Worm (Caenorhabditis elegans): ENCODE results near the gene F43C11.3.

Gene F43C11.3

DNA sequence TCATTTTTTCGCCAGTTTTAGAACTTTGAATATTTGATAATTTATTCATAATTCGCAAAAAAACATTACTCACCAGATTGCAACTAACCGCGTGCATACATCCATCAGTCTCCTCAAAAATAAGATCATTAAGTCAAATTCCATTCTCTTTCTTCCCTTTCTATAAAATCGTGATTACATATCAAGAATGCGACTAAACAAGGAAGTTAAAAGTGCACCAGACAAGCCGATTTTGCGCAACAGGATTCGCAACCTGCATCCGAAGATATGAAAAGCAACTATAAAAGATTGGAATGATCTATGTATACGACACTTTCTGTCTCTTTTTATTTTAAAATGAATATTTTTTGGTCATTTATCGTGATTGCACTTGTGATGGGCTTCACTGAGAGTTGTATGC is 15.8 kb downstream of the F43C11.3 start, which contains the start of gene hpo-25:
TSS of gene hpo-25 (plus strand) at position 301 of the 400 bp plus-strand sequence.
- TF ChIP-seq hpl-2 (GFP tag; optimal IDR thresholded peaks at IDR 0.05) = no peak
- TF ChIP-seq jun-1 (tag; optimal IDR thresholded peaks at IDR 0.05) = no peak
- TF ChIP-seq zip-4 (GFP tag; optimal IDR thresholded peaks at IDR 0.05) = no peak
- no peak for TF ChIP-seq ceh-82 (tag; optimal IDR thresholded peaks at IDR 0.05)
- TF ChIP-seq Y116A8C.19 (tag; optimal IDR thresholded peaks at IDR 0.05; ENCODE audit: borderline replicate concordance) = no peak
- no peak for TF ChIP-seq ztf-4 (tag; optimal IDR thresholded peaks at IDR 0.05)
- no peak for TF ChIP-seq hlh-17 (GFP tag; optimal IDR thresholded peaks at IDR 0.05; ENCODE audit: borderline replicate concordance)
- TF ChIP-seq alr-1 (tag; optimal IDR thresholded peaks at IDR 0.05; ENCODE audit: borderline replicate concordance) = no peak
- TF ChIP-seq pax-3 (tag; optimal IDR thresholded peaks at IDR 0.05) = no peak
- TF ChIP-seq lin-35 (GFP tag; optimal IDR thresholded peaks at IDR 0.05) = no peak
- no peak for TF ChIP-seq nhr-20 (tag; optimal IDR thresholded peaks at IDR 0.05)

DNA sequence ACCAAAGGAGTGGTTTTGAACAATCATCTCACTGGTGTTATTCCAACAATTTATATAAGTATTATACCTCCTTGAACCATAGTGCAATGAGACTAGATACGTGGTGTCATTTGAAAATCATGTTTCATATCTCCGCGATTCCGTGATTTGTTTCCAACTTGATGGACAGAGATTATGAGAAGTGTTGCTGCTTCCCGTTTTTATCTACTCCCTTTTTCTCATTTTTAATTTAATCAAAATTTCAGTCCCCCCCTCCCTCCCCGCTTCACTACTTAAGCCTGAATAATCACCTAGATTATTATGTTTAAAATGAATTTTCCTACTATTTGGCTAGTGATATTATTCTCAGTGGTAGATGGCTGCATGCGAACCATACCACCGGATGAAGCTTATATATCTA is 19.0 kb downstream of the F43C11.3 start, which contains the start of gene F16G10.3:
TSS of gene F16G10.3 (plus strand) at position 301 of the 400 bp plus-strand sequence.
- no peak for TF ChIP-seq efl-1 (optimal IDR thresholded peaks at IDR 0.05)
- peak in 1 of 2 experiments; percentile 27 for TF ChIP-seq efl-1 (GFP tag; optimal IDR thresholded peaks at IDR 0.05 in 1 of 2)
- TF ChIP-seq ces-1 (GFP tag; optimal IDR thresholded peaks at IDR 0.05) = no peak
- no peak for TF ChIP-seq tlp-1 (tag; optimal IDR thresholded peaks at IDR 0.05)
- no peak for TF ChIP-seq nhr-84 (tag; optimal IDR thresholded peaks at IDR 0.05)
- no peak for TF ChIP-seq hlh-17 (GFP tag; optimal IDR thresholded peaks at IDR 0.05; ENCODE audit: borderline replicate concordance)
- TF ChIP-seq lin-39 (tag; optimal IDR thresholded peaks at IDR 0.05) = no peak
- TF ChIP-seq egl-27 (tag; optimal IDR thresholded peaks at IDR 0.05) = no peak

DNA sequence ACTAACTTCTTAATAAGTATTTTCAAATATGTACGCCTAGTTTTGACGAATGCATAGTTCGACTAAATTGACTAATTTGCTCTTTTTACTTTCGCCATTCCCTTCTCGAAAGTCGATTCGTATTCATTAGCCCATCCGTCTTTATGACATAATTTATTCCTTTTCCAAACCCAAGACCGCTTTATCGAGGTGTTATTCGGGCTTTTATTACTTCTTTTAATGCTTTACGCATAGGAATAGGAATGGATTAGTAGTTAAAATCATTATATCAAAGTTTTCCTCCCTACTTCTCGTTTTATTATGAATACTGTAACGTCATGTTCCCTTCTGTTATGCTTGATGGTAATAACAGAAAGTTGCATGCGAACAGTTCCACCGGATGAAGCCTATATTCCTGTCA is 21.9 kb downstream of the F43C11.3 start, which contains the start of gene F16G10.2:
TSS of gene F16G10.2 (plus strand) at position 301 of the 400 bp plus-strand sequence.
- TF ChIP-seq lin-15B (tag; optimal IDR thresholded peaks at IDR 0.05) = no peak
- TF ChIP-seq irx-1 (tag; optimal IDR thresholded peaks at IDR 0.05) = no peak
- no peak for TF ChIP-seq nhr-71 (tag; optimal IDR thresholded peaks at IDR 0.05)
- no peak for TF ChIP-seq tlp-1 (tag; optimal IDR thresholded peaks at IDR 0.05)
- no peak for TF ChIP-seq vab-15 (tag; optimal IDR thresholded peaks at IDR 0.05)
- no peak for TF ChIP-seq pax-3 (tag; optimal IDR thresholded peaks at IDR 0.05)
- no peak for TF ChIP-seq zip-4 (GFP tag; optimal IDR thresholded peaks at IDR 0.05)
- TF ChIP-seq ztf-4 (tag; optimal IDR thresholded peaks at IDR 0.05) = no peak
- no peak for TF ChIP-seq elt-3 (tag; optimal IDR thresholded peaks at IDR 0.05)
- TF ChIP-seq ceh-82 (tag; optimal IDR thresholded peaks at IDR 0.05) = no peak
- no peak for TF ChIP-seq Y116A8C.19 (tag; optimal IDR thresholded peaks at IDR 0.05; ENCODE audit: borderline replicate concordance)

DNA sequence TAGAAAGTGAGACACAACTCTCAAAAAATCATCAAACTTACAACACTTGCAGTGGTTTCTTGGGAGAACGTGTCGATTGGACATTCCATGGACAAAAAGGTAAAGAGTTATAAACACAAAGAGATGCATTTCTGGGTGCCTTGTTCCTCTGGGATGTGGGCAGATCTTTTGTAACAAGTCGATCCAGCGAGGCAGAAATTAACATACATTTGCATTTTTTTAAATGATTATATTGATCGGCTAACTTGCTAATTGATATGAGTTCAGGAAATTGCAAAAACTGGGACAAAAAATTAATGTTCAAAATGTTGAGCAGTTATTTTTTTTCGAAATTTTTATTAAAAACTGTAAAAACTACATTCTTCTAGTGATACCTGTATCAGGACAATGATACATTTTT is 24.6 kb downstream of the F43C11.3 start, which contains the start of gene F16G10.6:
TSS of gene F16G10.6 (minus strand) at position 101 of the 400 bp plus-strand sequence.
- TF ChIP-seq zag-1 (tag; optimal IDR thresholded peaks at IDR 0.05) = no peak
- no peak for TF ChIP-seq jun-1 (tag; optimal IDR thresholded peaks at IDR 0.05)
- no peak for TF ChIP-seq dsc-1 (tag; optimal IDR thresholded peaks at IDR 0.05)
- no peak for TF ChIP-seq ceh-90 (tag; optimal IDR thresholded peaks at IDR 0.05)
- no peak for TF ChIP-seq grh-1 (GFP tag; IDR thresholded peaks at IDR 0.05)
- TF ChIP-seq nhr-85 (tag) = no peak
- TF ChIP-seq F16B12.6 (tag; optimal IDR thresholded peaks at IDR 0.05) = no peak
- no peak for TF ChIP-seq nhr-71 (tag; optimal IDR thresholded peaks at IDR 0.05)
- no peak for TF ChIP-seq xbp-1 (tag; optimal IDR thresholded peaks at IDR 0.05)
- TF ChIP-seq Y116A8C.19 (tag; optimal IDR thresholded peaks at IDR 0.05; ENCODE audit: borderline replicate concordance) = no peak
- no peak for TF ChIP-seq pax-3 (tag; optimal IDR thresholded peaks at IDR 0.05)
- no peak for TF ChIP-seq C04F5.9 (tag; optimal IDR thresholded peaks at IDR 0.05)
- TF ChIP-seq skn-1 (tag; optimal IDR thresholded peaks at IDR 0.05) = no peak
- no peak for TF ChIP-seq hlh-4 (tag; optimal IDR thresholded peaks at IDR 0.05)
- TF ChIP-seq fkh-8 (tag; optimal IDR thresholded peaks at IDR 0.05) = no peak
- TF ChIP-seq fkh-10 (GFP tag; optimal IDR thresholded peaks at IDR 0.05) = no peak

Measured in whole organism, L1 larva.